Fruit fly (Drosophila melanogaster) whole organism: ENCODE measurements around the gene ssp6.

ENCODE experiments used
- CG8478 ChIP-seq: fragments of >200 bp; optimal IDR thresholded peaks from 2 replicates; lab custom pipeline; 2018; ENCODE audit warnings: inconsistent platforms
- Dll ChIP-seq: fragments of >200 bp; optimal IDR thresholded peaks from 2 replicates; lab custom pipeline; 2017
- EcR ChIP-seq, 2 experiments: fragments of >200 bp; optimal IDR thresholded peaks; 2 replicates each; lab custom pipeline; 2017; ENCODE audit warnings: missing biosample characterization in 2 of 2, missing genetic modification characterization in 2 of 2, missing genetic modification reagents in 2 of 2
- psq ChIP-seq: fragments of >200 bp; optimal IDR thresholded peaks from 2 replicates; lab custom pipeline; 2017
- usp ChIP-seq: fragments of >200 bp; optimal IDR thresholded peaks from 2 replicates; lab custom pipeline; 2017; ENCODE audit warnings: missing biosample characterization, missing genetic modification characterization, mixed read lengths

dm6 chr3L:6082561-6082960, 6.0 kb downstream of the ssp6 start, which contains the start of gene CG13293:
- TF ChIP-seq psq (lab: Kevin White, UChicago) (no peak), Dll (no peak), EcR (GFP tag; optimal IDR thresholded peaks at IDR 0.05; lab: Kevin White, UChicago) (no peak), CG8478 (lab: Kevin White, UChicago) (no peak), usp (GFP tag; lab: Kevin White, UChicago) (no peak)
